Fruit fly (Drosophila melanogaster): ENCODE measurements around the gene 5-HT2B.

The 5-HT2B gene

DNA sequence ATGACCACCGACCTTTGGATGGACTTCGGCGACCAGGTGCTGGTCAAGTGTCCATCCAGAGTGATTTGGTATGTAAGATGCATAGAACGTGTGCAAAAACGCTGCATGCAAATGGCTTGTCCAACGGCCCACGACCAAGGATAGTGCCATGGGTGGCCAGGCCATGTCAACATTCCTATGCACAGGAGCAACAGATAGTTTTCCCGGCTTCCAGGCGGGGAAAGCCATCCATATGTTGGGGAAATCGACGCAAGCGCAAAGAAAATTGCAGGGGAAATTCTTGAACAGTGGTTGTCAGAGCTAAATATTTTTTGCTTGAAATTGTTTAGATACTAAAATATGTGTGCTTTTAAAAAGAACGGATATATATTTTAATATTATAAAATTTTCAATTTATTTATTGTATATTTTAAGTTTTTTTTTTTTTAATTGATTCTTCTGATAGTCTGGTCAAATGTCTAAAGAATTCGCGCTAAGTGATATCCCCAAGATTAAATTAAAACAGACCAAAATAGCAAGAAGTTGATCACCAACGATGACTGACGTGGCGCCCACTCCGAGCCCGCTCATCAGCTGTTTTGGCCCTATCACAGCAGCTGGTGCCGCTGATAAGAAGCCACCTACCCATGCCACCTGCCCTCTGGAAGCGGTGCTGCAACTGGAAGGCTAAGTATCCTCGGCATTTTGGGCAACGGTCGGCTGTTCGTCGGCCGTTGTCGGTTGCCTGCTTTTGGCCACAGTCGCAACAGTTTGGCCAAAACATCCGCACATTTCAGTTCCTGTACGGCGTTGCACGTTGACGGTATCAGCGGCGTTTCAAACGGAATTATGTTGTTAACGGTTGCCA, at the start of gene 5-HT2B:
TSS of gene 5-HT2B (plus strand) at position 797 of the 847 bp plus-strand sequence.
- no peak for TF ChIP-seq insv (optimal IDR thresholded peaks at IDR 0.05)
- no peak for TF ChIP-seq Myc (optimal IDR thresholded peaks at IDR 0.05)
- TF ChIP-seq h (optimal IDR thresholded peaks at IDR 0.05), result no peak
- TF ChIP-seq psq (optimal IDR thresholded peaks at IDR 0.05), result no peak
- TF ChIP-seq Sin3A (optimal IDR thresholded peaks at IDR 0.05), result no peak
- TF ChIP-seq ttk (optimal IDR thresholded peaks at IDR 0.05), result no peak

DNA sequence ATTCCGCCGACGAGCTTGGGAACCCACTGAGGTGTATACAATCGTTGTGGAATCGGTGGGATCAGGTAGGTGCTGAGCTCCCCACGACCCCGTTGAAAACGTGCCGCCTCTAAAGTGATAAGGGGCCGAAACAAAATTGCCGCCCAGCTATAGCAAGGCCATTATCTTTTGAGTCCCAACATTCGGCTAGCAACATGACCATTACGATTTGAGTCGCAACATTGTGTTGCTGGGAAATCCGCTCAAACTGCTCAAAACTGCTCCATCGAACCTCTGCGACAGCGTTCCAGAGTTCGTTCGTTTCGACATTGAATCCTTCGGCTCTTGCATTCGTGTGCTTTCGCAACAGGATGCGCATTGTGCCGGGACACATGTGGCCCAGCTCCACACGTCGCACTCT, 49.1 kb upstream of the 5-HT2B start, which contains the start of gene CG11741:
TSS of gene CG11741 (minus strand) at position 16 of the 400 bp plus-strand sequence.
- TF ChIP-seq Sin3A (optimal IDR thresholded peaks at IDR 0.05) (no peak), psq (optimal IDR thresholded peaks at IDR 0.05) (no peak), h (optimal IDR thresholded peaks at IDR 0.05) (no peak), ttk (optimal IDR thresholded peaks at IDR 0.05) (no peak), insv (optimal IDR thresholded peaks at IDR 0.05) (no peak), Myc (optimal IDR thresholded peaks at IDR 0.05) (no peak)

DNA sequence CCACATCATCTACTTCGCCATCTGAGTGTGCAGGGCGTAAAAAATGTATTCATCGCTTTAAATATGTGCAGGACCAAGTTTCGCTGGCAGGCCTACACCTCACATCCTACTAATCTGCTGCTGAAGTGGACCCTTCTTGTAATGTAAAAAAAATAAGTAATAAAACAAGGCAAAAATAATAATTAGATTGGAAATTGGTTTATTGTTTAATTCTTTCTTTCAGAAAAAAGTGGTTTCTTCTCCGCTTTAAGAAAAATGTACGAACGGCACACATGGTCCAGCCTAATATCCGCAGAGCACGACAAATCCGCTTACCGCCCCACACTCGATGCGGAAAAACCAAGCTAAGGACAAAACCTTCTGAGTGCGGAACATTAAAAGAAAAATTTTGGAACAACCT, 32.1 kb upstream of the 5-HT2B start:
- TF ChIP-seq psq (optimal IDR thresholded peaks at IDR 0.05) (no peak), Sin3A (optimal IDR thresholded peaks at IDR 0.05) (no peak), insv (optimal IDR thresholded peaks at IDR 0.05) (no peak), ttk (optimal IDR thresholded peaks at IDR 0.05) (no peak), Myc (optimal IDR thresholded peaks at IDR 0.05) (no peak), h (optimal IDR thresholded peaks at IDR 0.05) (no peak)

DNA sequence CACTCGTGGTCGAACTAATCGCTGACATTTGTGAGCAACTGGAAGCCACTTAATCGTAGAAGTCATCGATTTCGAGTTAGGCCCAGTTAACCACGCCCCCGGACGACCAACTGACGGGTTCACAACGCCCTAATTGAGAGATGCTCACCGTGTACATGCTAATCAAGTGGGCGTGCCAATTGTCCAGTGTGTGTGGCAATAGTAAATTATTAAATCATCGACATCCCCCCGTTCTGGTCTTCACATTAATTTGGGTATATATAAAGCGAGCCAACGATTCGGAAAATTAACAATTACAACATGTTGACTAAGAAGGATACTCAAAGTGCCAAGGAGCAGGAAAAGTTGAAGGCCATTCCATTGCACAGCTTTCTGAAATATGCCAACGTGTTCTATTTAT, 25.7 kb upstream of the 5-HT2B start, which contains the start of gene Or85d:
TSS of gene Or85d (plus strand) at position 301 of the 400 bp plus-strand sequence.
- TF ChIP-seq psq (optimal IDR thresholded peaks at IDR 0.05) (no peak), insv (optimal IDR thresholded peaks at IDR 0.05) (no peak), ttk (optimal IDR thresholded peaks at IDR 0.05) (no peak), h (optimal IDR thresholded peaks at IDR 0.05) (no peak), Myc (optimal IDR thresholded peaks at IDR 0.05) (no peak), Sin3A (optimal IDR thresholded peaks at IDR 0.05) (no peak)

DNA sequence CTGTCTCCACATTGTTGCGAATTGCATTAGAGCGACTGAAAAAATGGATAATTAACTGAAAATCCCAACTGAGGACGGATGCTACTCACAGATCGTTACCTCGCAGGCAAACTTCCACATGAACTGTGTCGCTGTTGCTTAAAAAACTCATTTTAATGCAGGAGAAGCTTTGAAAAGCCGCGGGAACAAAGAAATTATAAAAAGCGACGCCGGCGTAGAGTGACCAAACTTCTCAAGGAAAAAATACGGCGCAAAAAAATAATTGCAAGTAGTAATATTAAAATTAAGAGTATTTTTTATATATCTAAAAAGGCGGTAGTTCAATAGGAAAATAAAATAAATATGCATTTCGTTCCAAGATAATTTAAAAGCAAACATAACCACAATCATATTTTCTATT, 16.5 kb upstream of the 5-HT2B start, which contains the start of gene pch2:
TSS of gene pch2 (minus strand) at position 243 of the 400 bp plus-strand sequence.
- TF ChIP-seq h (optimal IDR thresholded peaks at IDR 0.05), result no peak
- TF ChIP-seq psq (optimal IDR thresholded peaks at IDR 0.05), result no peak
- no peak for TF ChIP-seq ttk (optimal IDR thresholded peaks at IDR 0.05)
- no peak for TF ChIP-seq insv (optimal IDR thresholded peaks at IDR 0.05)
- no peak for TF ChIP-seq Myc (optimal IDR thresholded peaks at IDR 0.05)
- TF ChIP-seq Sin3A (optimal IDR thresholded peaks at IDR 0.05), result no peak

DNA sequence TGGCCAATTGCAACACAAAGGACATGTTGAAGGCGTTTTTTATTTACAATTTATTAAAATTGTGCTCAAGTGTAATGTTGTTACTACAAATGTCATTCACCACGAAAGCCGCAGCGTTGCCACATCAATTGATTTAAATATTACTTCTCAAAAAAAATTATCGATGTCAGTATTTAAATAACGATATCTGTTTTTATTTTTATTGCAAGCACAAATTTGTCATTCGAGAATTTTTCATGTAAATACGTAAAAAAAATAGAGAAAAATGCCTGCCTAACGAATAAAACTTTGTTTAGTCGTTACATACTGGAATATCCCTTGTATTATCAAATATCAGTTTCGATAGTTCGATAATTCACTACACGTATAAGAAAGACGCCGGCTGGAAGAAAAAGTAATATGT, 15.5 kb upstream of the 5-HT2B start, which contains the start of the genes mRpS18A and CG31460:
TSS of gene mRpS18A (minus strand) at position 110 of the 403 bp plus-strand sequence.
TSS of gene CG31460 (plus strand) at position 190 of the 403 bp plus-strand sequence.
- TF ChIP-seq Sin3A (optimal IDR thresholded peaks at IDR 0.05), result peak; percentile 74
- TF ChIP-seq Myc (optimal IDR thresholded peaks at IDR 0.05), result no peak
- TF ChIP-seq ttk (optimal IDR thresholded peaks at IDR 0.05), result no peak

DNA sequence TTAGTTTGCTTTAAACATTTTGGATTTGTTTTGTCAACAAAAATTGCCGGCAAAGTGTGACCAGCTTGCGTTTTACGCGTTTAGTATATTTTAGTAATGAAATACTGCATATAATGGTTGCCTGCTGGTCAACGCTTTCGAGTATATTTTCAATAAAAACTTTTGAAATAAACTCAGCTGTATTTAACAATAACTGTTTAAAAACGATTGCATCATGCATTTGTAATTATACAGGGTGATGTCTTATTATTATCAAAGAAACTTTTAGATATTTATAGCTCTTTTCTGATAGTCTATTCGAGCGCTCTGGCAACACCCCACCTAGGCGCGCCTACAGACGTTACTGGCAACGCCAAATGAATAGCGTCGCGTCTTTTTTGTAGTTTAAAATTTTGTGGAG, 14.2 kb upstream of the 5-HT2B start, which contains the start of gene Cenp-C:
TSS of gene Cenp-C (plus strand) at position 332 of the 400 bp plus-strand sequence.
- no peak for TF ChIP-seq Sin3A (optimal IDR thresholded peaks at IDR 0.05)
- no peak for TF ChIP-seq Myc (optimal IDR thresholded peaks at IDR 0.05)
- TF ChIP-seq insv (optimal IDR thresholded peaks at IDR 0.05), result no peak
- TF ChIP-seq ttk (optimal IDR thresholded peaks at IDR 0.05), result no peak
- no peak for TF ChIP-seq h (optimal IDR thresholded peaks at IDR 0.05)
- no peak for TF ChIP-seq psq (optimal IDR thresholded peaks at IDR 0.05)

DNA sequence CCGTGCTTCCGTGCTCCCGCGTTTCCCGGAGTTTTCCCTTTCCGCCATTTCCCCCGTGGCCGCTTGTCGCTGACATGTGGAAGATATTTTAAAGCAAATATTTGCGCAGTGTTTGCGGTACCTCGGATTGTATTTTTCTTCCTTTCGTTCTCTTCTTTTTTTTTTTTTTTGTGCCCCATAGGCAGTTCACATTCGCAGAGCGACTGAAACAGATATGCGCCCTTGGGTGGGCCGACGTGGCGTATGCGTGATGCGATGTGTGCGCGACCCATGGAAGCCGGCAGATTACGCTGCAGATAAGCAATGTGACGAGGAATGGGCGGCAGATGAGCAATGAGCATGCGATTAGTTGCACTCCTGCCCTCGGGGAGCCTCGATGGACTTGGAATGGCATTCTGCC, 9.9 kb downstream of the 5-HT2B start:
- TF ChIP-seq h (optimal IDR thresholded peaks at IDR 0.05), result no peak
- no peak for TF ChIP-seq ttk (optimal IDR thresholded peaks at IDR 0.05)
- TF ChIP-seq Myc (optimal IDR thresholded peaks at IDR 0.05), result no peak
- TF ChIP-seq psq (optimal IDR thresholded peaks at IDR 0.05), result no peak
- TF ChIP-seq insv (optimal IDR thresholded peaks at IDR 0.05), result no peak
- no peak for TF ChIP-seq Sin3A (optimal IDR thresholded peaks at IDR 0.05)

DNA sequence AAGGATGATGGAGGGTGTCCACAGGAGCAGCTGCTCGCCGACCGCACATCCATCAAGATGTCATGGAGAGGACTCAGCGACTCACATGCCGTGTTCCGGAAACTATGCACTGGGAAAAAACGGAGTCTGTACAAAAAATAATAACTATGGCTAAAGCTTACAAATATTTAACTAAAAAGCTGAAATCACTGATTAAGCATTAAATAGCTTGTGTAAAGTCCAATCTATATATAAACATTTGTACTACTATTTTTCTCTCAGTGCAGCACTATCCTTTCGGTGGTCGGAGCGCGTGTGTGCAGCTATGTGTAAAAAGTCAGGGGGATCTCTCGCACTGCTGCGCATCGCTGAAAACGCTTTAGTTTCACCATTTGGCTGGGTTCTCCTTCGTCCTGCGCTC, 18.2 kb downstream of the 5-HT2B start:
- TF ChIP-seq Sin3A (optimal IDR thresholded peaks at IDR 0.05) (no peak), h (optimal IDR thresholded peaks at IDR 0.05) (no peak), Myc (optimal IDR thresholded peaks at IDR 0.05) (no peak), psq (optimal IDR thresholded peaks at IDR 0.05) (no peak), ttk (optimal IDR thresholded peaks at IDR 0.05) (no peak), insv (optimal IDR thresholded peaks at IDR 0.05) (no peak)

DNA sequence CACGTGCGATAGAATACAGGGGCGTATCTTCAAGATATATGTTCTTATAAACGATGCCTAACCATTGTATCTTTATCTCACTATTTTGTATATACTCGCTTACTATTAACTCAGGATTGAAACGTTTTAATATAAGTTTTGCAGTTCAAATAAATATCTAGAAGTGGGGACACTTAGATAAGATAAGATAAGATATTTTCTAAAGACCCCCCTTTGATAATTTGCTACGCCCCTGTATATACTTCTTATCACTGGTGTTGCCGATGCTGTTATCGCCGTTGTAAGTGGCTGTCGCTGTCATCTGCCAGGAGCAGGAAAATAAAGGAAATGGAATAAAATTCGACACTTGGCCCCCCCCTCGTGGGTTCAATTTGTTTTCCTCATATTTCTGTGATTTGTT, 38.1 kb downstream of the 5-HT2B start:
- TF ChIP-seq Myc (optimal IDR thresholded peaks at IDR 0.05), result no peak
- no peak for TF ChIP-seq insv (optimal IDR thresholded peaks at IDR 0.05)
- TF ChIP-seq ttk (optimal IDR thresholded peaks at IDR 0.05), result no peak
- TF ChIP-seq h (optimal IDR thresholded peaks at IDR 0.05), result no peak
- TF ChIP-seq Sin3A (optimal IDR thresholded peaks at IDR 0.05), result no peak
- TF ChIP-seq psq (optimal IDR thresholded peaks at IDR 0.05), result no peak

DNA sequence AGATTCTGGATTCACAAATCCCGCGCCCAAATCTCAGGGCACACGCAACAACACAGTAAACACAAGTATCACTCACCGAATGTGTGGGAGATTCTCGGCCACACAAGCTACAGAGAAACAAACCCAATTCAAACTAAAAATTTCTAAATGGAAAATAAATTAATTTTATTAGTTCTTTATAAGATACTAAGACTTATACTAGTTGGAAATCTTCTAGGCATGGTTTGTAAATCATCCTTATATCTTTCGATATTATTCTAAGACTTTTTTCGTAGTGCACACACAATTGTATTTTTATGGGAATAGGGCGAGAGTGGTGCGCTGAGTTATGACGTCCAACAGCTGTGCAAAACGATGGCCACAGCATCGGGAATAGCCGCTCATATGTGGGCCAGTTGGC, 41.1 kb downstream of the 5-HT2B start:
- TF ChIP-seq Sin3A (optimal IDR thresholded peaks at IDR 0.05), result no peak
- TF ChIP-seq h (optimal IDR thresholded peaks at IDR 0.05), result no peak
- TF ChIP-seq psq (optimal IDR thresholded peaks at IDR 0.05), result no peak
- TF ChIP-seq Myc (optimal IDR thresholded peaks at IDR 0.05), result no peak
- no peak for TF ChIP-seq ttk (optimal IDR thresholded peaks at IDR 0.05)
- no peak for TF ChIP-seq insv (optimal IDR thresholded peaks at IDR 0.05)

DNA sequence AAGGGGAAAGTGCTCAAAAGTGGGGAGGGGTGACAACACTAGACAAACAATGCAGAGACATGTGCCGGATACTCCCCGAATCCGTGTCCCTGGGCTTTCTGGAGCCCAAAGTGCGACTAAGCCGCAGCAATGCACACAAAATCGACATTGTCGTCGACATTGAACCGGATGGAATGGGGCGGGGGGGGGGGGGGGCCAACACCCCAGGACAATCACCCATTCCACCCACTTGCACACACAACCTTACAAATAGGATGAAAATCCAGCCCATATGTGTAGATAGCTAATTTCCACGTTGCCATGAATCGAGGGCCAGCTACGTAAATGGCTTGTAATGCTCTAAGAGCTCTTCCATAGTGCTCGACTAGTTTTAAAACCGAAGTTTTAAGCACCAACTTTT, 42.7 kb downstream of the 5-HT2B start:
- TF ChIP-seq ttk (optimal IDR thresholded peaks at IDR 0.05) (no peak), psq (optimal IDR thresholded peaks at IDR 0.05) (no peak), h (optimal IDR thresholded peaks at IDR 0.05) (no peak), insv (optimal IDR thresholded peaks at IDR 0.05) (no peak), Sin3A (optimal IDR thresholded peaks at IDR 0.05) (no peak), Myc (optimal IDR thresholded peaks at IDR 0.05) (no peak)
